Worm (Caenorhabditis elegans) whole organism, L2 larva: Measurements from ENCODE around the gene slo-1.

ENCODE experiments used
- F13H6.1 ChIP-seq: sonication (generic microtip); optimal IDR thresholded peaks from 2 replicates; lab custom pipeline; 2016; ENCODE audit warnings: missing genetic modification characterization, missing compliant biosample characterization
- R02D3.7 ChIP-seq: fragments of 150-350 bp; optimal IDR thresholded peaks from 2 replicates; lab custom pipeline; 2014; ENCODE audit warnings: missing biosample characterization, missing genetic modification characterization
- Y55F3AM.14 ChIP-seq: fragments of 200-800 bp; sonication (Bioruptor generic); optimal IDR thresholded peaks from 2 replicates; lab custom pipeline; 2018; ENCODE audit warnings: mild to moderate bottlenecking, missing genetic modification characterization, missing compliant biosample characterization
- alr-1 ChIP-seq: fragments of 150-350 bp; optimal IDR thresholded peaks from 2 replicates; lab custom pipeline; 2014; ENCODE audit warnings: missing biosample characterization, missing genetic modification characterization
- aly-2 ChIP-seq: fragments of 150-350 bp; optimal IDR thresholded peaks from 2 replicates; lab custom pipeline; 2014; ENCODE audit warnings: missing biosample characterization, missing genetic modification characterization
- ama-1 ChIP-seq: fragments of 150-350 bp; optimal IDR thresholded peaks from 2 replicates; lab custom pipeline; 2018; ENCODE audit warnings: inconsistent platforms
- blmp-1 ChIP-seq: sonication (generic microtip); optimal IDR thresholded peaks from 2 replicates; lab custom pipeline; 2017; ENCODE audit warnings: missing genetic modification characterization, mild to moderate bottlenecking, missing compliant biosample characterization, antibody characterized with exemption, moderate library complexity; ENCODE audit not compliant: insufficient read depth
- crh-2 ChIP-seq: sonication (generic microtip); optimal IDR thresholded peaks from 2 replicates; lab custom pipeline; 2017; ENCODE audit warnings: missing biosample characterization, missing genetic modification characterization
- dmd-4 ChIP-seq: sonication (generic microtip); optimal IDR thresholded peaks from 2 replicates; lab custom pipeline; 2017; ENCODE audit warnings: missing biosample characterization, missing genetic modification characterization
- elt-3 ChIP-seq: sonication (generic microtip); optimal IDR thresholded peaks from 2 replicates; lab custom pipeline; 2017; ENCODE audit warnings: missing biosample characterization, missing genetic modification characterization
- fos-1 ChIP-seq: fragments of 150-350 bp; optimal IDR thresholded peaks from 2 replicates; lab custom pipeline; 2014; ENCODE audit warnings: missing biosample characterization, missing genetic modification characterization
- gmeb-1 ChIP-seq: fragments of 150-350 bp; optimal IDR thresholded peaks from 2 replicates; lab custom pipeline; 2014; ENCODE audit warnings: missing biosample characterization, missing genetic modification characterization
- lin-13 ChIP-seq: fragments of 150-350 bp; optimal IDR thresholded peaks from 2 replicates; lab custom pipeline; 2014; ENCODE audit warnings: missing biosample characterization, missing genetic modification reagents, missing genetic modification characterization
- lsy-2 ChIP-seq, 2 experiments: fragments of 150-350 bp in 1 of 2; sonication (generic microtip) in 1 of 2; optimal IDR thresholded peaks; 2 replicates each; lab custom pipeline; 2014 to 2017; ENCODE audit warnings: missing biosample characterization in 2 of 2, missing genetic modification characterization in 2 of 2
- mab-5 ChIP-seq: fragments of 150-350 bp; optimal IDR thresholded peaks from 2 replicates; lab custom pipeline; 2014; ENCODE audit warnings: missing biosample characterization, missing genetic modification characterization
- mbf-1 ChIP-seq: sonication (generic microtip); optimal IDR thresholded peaks from 2 replicates; lab custom pipeline; 2017; ENCODE audit warnings: missing biosample characterization, missing genetic modification characterization
- mdl-1 ChIP-seq, 2 experiments: fragments of 150-350 bp in 1 of 2; sonication (generic microtip) in 1 of 2; optimal IDR thresholded peaks; 2 replicates each; lab custom pipeline; 2017; ENCODE audit warnings: missing biosample characterization in 2 of 2, missing genetic modification characterization in 2 of 2
- nhr-10 ChIP-seq: sonication (generic microtip); optimal IDR thresholded peaks from 2 replicates; lab custom pipeline; 2017; ENCODE audit warnings: missing biosample characterization, missing genetic modification characterization
- nhr-12 ChIP-seq: fragments of 150-350 bp; optimal IDR thresholded peaks from 2 replicates; lab custom pipeline; 2014; ENCODE audit warnings: missing biosample characterization, missing genetic modification characterization
- nhr-129 ChIP-seq: fragments of 150-350 bp; optimal IDR thresholded peaks from 2 replicates; lab custom pipeline; 2014; ENCODE audit warnings: missing biosample characterization, missing genetic modification characterization
- nhr-23 ChIP-seq: fragments of 150-350 bp; optimal IDR thresholded peaks from 2 replicates; lab custom pipeline; 2014; ENCODE audit warnings: missing biosample characterization, missing genetic modification reagents, missing genetic modification characterization
- nhr-237 ChIP-seq: fragments of 150-350 bp; optimal IDR thresholded peaks from 2 replicates; lab custom pipeline; 2014; ENCODE audit warnings: missing biosample characterization, missing genetic modification characterization
- nhr-25 ChIP-seq: fragments of 150-350 bp; sonication (generic microtip); optimal IDR thresholded peaks from 3 replicates; lab custom pipeline; 2014; ENCODE audit warnings: missing biosample characterization, missing genetic modification characterization
- nhr-6 ChIP-seq: fragments of 150-350 bp; optimal IDR thresholded peaks from 2 replicates; lab custom pipeline; 2014; ENCODE audit warnings: missing biosample characterization, missing genetic modification characterization
- nhr-77 ChIP-seq: fragments of 150-350 bp; optimal IDR thresholded peaks from 2 replicates; lab custom pipeline; 2014; ENCODE audit warnings: missing biosample characterization, missing genetic modification characterization
- sem-4 ChIP-seq: fragments of 150-350 bp; optimal IDR thresholded peaks from 2 replicates; lab custom pipeline; 2014; ENCODE audit warnings: missing biosample characterization, missing genetic modification reagents, missing genetic modification characterization
- skn-1 ChIP-seq: sonication (generic microtip); optimal IDR thresholded peaks from 2 replicates; lab custom pipeline; 2017; ENCODE audit warnings: missing biosample characterization, missing genetic modification characterization
- sma-3 ChIP-seq: sonication (generic microtip); optimal IDR thresholded peaks from 2 replicates; lab custom pipeline; 2016; ENCODE audit warnings: missing genetic modification reagents, missing genetic modification characterization, missing compliant biosample characterization
- snpc-4 ChIP-seq: fragments of 150-350 bp; optimal IDR thresholded peaks from 2 replicates; lab custom pipeline; 2014; ENCODE audit warnings: missing biosample characterization, missing genetic modification characterization
- unc-39 ChIP-seq: fragments of 150-350 bp; optimal IDR thresholded peaks from 2 replicates; lab custom pipeline; 2014; ENCODE audit warnings: missing biosample characterization, missing genetic modification characterization
- zag-1 ChIP-seq: fragments of 150-350 bp; optimal IDR thresholded peaks from 2 replicates; lab custom pipeline; 2014; ENCODE audit warnings: missing biosample characterization, missing genetic modification characterization
- ztf-1 ChIP-seq: fragments of 200-800 bp; sonication (Bioruptor generic); conservative IDR thresholded peaks from 2 replicates; pipeline ENCODE4 v1.3.6; 2022; ENCODE audit warnings: missing genetic modification characterization, missing compliant biosample characterization
- ztf-11 ChIP-seq: sonication (generic microtip); optimal IDR thresholded peaks from 2 replicates; lab custom pipeline; 2017; ENCODE audit warnings: missing biosample characterization, missing genetic modification characterization
- ztf-4 ChIP-seq: fragments of 150-350 bp; optimal IDR thresholded peaks from 2 replicates; lab custom pipeline; 2014; ENCODE audit warnings: missing biosample characterization, missing genetic modification characterization

The slo-1 gene

ce11 chrV:18473415-18473814 is 18.6 kb upstream of the slo-1 start, which contains the start of gene srh-182:
Gene srh-182 (minus strand): TSS chrV:18473515.
- TF ChIP-seq gmeb-1 (tag; lab: Kevin White, UChicago), result no peak
- no peak for TF ChIP-seq nhr-237 (tag; lab: Kevin White, UChicago)
- no peak for TF ChIP-seq skn-1 (tag; lab: Kevin White, UChicago)
- no peak for TF ChIP-seq unc-39 (tag; lab: Kevin White, UChicago)
- TF ChIP-seq sma-3 (GFP tag; lab: Kevin White, UChicago), result no peak
- no peak for TF ChIP-seq ztf-1
- TF ChIP-seq ama-1, result no peak
- no peak for TF ChIP-seq Y55F3AM.14 (GFP tag; lab: Kevin White, UChicago)
- no peak for TF ChIP-seq lsy-2 (tag; optimal IDR thresholded peaks at IDR 0.05; lab: Kevin White, UChicago)
- TF ChIP-seq mab-5 (tag; lab: Kevin White, UChicago), result no peak
- TF ChIP-seq nhr-77 (tag; lab: Kevin White, UChicago), result no peak
- TF ChIP-seq, all 48 proteins: peak for 0

ce11 chrV:18474223-18474622 is 17.8 kb upstream of the slo-1 start, which contains the start of gene srh-181:
Gene srh-181 (plus strand): TSS chrV:18474523.
- TF ChIP-seq ama-1 (no peak), alr-1 (tag; lab: Kevin White, UChicago) (no peak), dmd-4 (tag; lab: Kevin White, UChicago) (no peak), nhr-12 (tag; lab: Kevin White, UChicago) (no peak), blmp-1 (tag; lab: Kevin White, UChicago) (no peak), mbf-1 (tag; lab: Kevin White, UChicago) (no peak), nhr-77 (tag; lab: Kevin White, UChicago) (no peak), elt-3 (no peak), lin-13 (no peak), mab-5 (tag; lab: Kevin White, UChicago) (no peak), R02D3.7 (tag; lab: Kevin White, UChicago) (no peak), nhr-6 (tag; lab: Kevin White, UChicago) (no peak), crh-2 (no peak), zag-1 (no peak), ztf-1 (no peak)

ce11 chrV:18476090-18476489 is 16.0 kb upstream of the slo-1 start, which contains the start of gene srh-179:
Gene srh-179 (plus strand): TSS chrV:18476390.
- TF ChIP-seq sem-4 (no peak), nhr-129 (tag; lab: Kevin White, UChicago) (no peak), mdl-1 (tag; optimal IDR thresholded peaks at IDR 0.05; lab: Kevin White, UChicago) (no peak)

- TF ChIP-seq nhr-77 (tag; lab: Kevin White, UChicago) (no peak), dmd-4 (tag; lab: Kevin White, UChicago) (no peak), sem-4 (no peak), fos-1 (tag; lab: Kevin White, UChicago) (no peak), nhr-25 (tag; lab: Kevin White, UChicago) (no peak), aly-2 (tag; lab: Kevin White, UChicago) (no peak), nhr-10 (tag; lab: Kevin White, UChicago) (no peak), nhr-23 (tag; lab: Kevin White, UChicago) (no peak), crh-2 (no peak), blmp-1 (tag; lab: Kevin White, UChicago) (no peak), unc-39 (tag; lab: Kevin White, UChicago) (no peak)
- TF ChIP-seq, all 48 proteins: peak for 0
Observed at ce11 chrV:18480231-18480630, 11.8 kb upstream of the slo-1 start, which contains the start of gene srh-178. Gene srh-178 (minus strand): TSS chrV:18480331.

- TF ChIP-seq F13H6.1 (tag; lab: Kevin White, UChicago) (no peak), mab-5 (tag; lab: Kevin White, UChicago) (no peak), crh-2 (no peak), ztf-11 (tag; lab: Kevin White, UChicago) (no peak), unc-39 (tag; lab: Kevin White, UChicago) (no peak), ztf-4 (tag; lab: Kevin White, UChicago) (no peak), mbf-1 (tag; lab: Kevin White, UChicago) (no peak), snpc-4 (tag; lab: Kevin White, UChicago) (no peak)
- TF ChIP-seq, all 48 proteins: peak for 0
Observed at ce11 chrV:18487158-18487557, 4.9 kb upstream of the slo-1 start, which contains the start of gene Y51A2D.18. Gene Y51A2D.18 (minus strand): TSS chrV:18487258.
